Fruit fly (Drosophila melanogaster) whole organism, embryonic: Measurements from ENCODE around the gene mld.

Experiments
- CG10462 ChIP-seq: fragments of 200-800 bp; sonication (Bioruptor generic); optimal IDR thresholded peaks from 2 replicates; lab custom pipeline; 2016; ENCODE audit warnings: missing biosample characterization, missing genetic modification characterization
- CG10565 ChIP-seq: fragments of 200-800 bp; sonication (Bioruptor generic); optimal IDR thresholded peaks from 3 replicates; lab custom pipeline; 2016; ENCODE audit warnings: missing biosample characterization, mild to moderate bottlenecking, missing genetic modification characterization
- CG10979 ChIP-seq: fragments of 200-800 bp; sonication (Bioruptor generic); optimal IDR thresholded peaks from 2 replicates; lab custom pipeline; 2018; ENCODE audit warnings: missing biosample characterization, mild to moderate bottlenecking, missing genetic modification characterization, moderate library complexity
- CG11085 ChIP-seq: fragments of 200-800 bp; sonication (Bioruptor generic); IDR thresholded peaks from 2 replicates; pipeline ENCODE4 v1.3.6; 2022; ENCODE audit warnings: missing biosample characterization, missing genetic modification characterization
- CG13296 ChIP-seq: fragments of 200-800 bp; sonication (Bioruptor generic); optimal IDR thresholded peaks from 3 replicates; lab custom pipeline; 2018; ENCODE audit warnings: missing biosample characterization, mild to moderate bottlenecking, missing genetic modification characterization
- CG14014 ChIP-seq: fragments of 200-800 bp; sonication (Bioruptor generic); IDR thresholded peaks from 2 replicates; pipeline ENCODE4 v1.3.6; 2022; ENCODE audit warnings: missing biosample characterization, missing genetic modification characterization
- CG15601 ChIP-seq: fragments of 200-800 bp; sonication (Bioruptor generic); optimal IDR thresholded peaks from 3 replicates; lab custom pipeline; 2019; ENCODE audit warnings: missing biosample characterization, mild to moderate bottlenecking, missing genetic modification characterization, moderate library complexity
- CG16779 ChIP-seq: fragments of 200-800 bp; sonication (Bioruptor generic); IDR thresholded peaks from 2 replicates; pipeline ENCODE4 v1.3.6; 2022; ENCODE audit warnings: missing biosample characterization, missing genetic modification characterization
- CG17912 ChIP-seq: fragments of 200-800 bp; sonication (Bioruptor generic); optimal IDR thresholded peaks from 2 replicates; lab custom pipeline; 2018; ENCODE audit warnings: missing biosample characterization, mild to moderate bottlenecking, missing genetic modification characterization
- CG1832 ChIP-seq: fragments of 200-800 bp; sonication (Bioruptor generic); optimal IDR thresholded peaks from 2 replicates; lab custom pipeline; 2017; ENCODE audit warnings: missing biosample characterization, mild to moderate bottlenecking, missing genetic modification characterization, inconsistent platforms
- CG30020 ChIP-seq: fragments of 200-800 bp; optimal IDR thresholded peaks from 2 replicates; lab custom pipeline; 2019; ENCODE audit warnings: missing biosample characterization, mild to moderate bottlenecking, missing genetic modification characterization, moderate library complexity
- CG3163 ChIP-seq: fragments of 200-800 bp; sonication (Bioruptor generic); optimal IDR thresholded peaks from 3 replicates; lab custom pipeline; 2016; ENCODE audit warnings: missing biosample characterization, missing genetic modification characterization
- CG3847 ChIP-seq: fragments of 200-800 bp; sonication (Bioruptor generic); IDR thresholded peaks from 2 replicates; pipeline ENCODE4 v1.3.6; 2022; ENCODE audit warnings: missing biosample characterization, missing genetic modification characterization
- CG4282 ChIP-seq: fragments of 200-800 bp; sonication (Bioruptor generic); optimal IDR thresholded peaks from 2 replicates; lab custom pipeline; 2016; ENCODE audit warnings: missing biosample characterization, missing genetic modification characterization
- CG5953 ChIP-seq: fragments of 200-800 bp; sonication (Bioruptor generic); IDR thresholded peaks from 2 replicates; pipeline ENCODE4 v1.3.6; 2022; ENCODE audit warnings: missing biosample characterization, missing genetic modification characterization
- CG6683 ChIP-seq: fragments of 200-800 bp; sonication (Bioruptor generic); optimal IDR thresholded peaks from 2 replicates; lab custom pipeline; 2017; ENCODE audit warnings: missing biosample characterization, mild to moderate bottlenecking, missing genetic modification characterization, missing genetic modification reagents
- CG6854 ChIP-seq: fragments of 200-800 bp; sonication (Bioruptor generic); optimal IDR thresholded peaks from 3 replicates; lab custom pipeline; 2017; ENCODE audit warnings: missing biosample characterization, mild to moderate bottlenecking, missing genetic modification characterization
- CG8388 ChIP-seq: fragments of 200-800 bp; sonication (Bioruptor generic); optimal IDR thresholded peaks from 2 replicates; lab custom pipeline; 2019; ENCODE audit warnings: missing biosample characterization, mild to moderate bottlenecking, missing genetic modification characterization, moderate library complexity
- CG8478 ChIP-seq: fragments of >200 bp; optimal IDR thresholded peaks from 2 replicates; lab custom pipeline; 2018
- Fer1 ChIP-seq: fragments of 200-800 bp; sonication (Bioruptor generic); optimal IDR thresholded peaks from 2 replicates; lab custom pipeline; 2017; ENCODE audit warnings: missing biosample characterization, mild to moderate bottlenecking, missing genetic modification characterization
- Hr39 ChIP-seq: fragments of >200 bp; optimal IDR thresholded peaks from 2 replicates; lab custom pipeline; 2017
- Meics ChIP-seq: fragments of 200-800 bp; sonication (Bioruptor generic); optimal IDR thresholded peaks from 2 replicates; lab custom pipeline; 2017; ENCODE audit warnings: missing biosample characterization, mild to moderate bottlenecking, missing genetic modification characterization
- Poxn ChIP-seq: fragments of 200-800 bp; sonication (Bioruptor generic); IDR thresholded peaks from 2 replicates; pipeline ENCODE4 v1.3.6; 2022; ENCODE audit warnings: missing biosample characterization, missing genetic modification characterization
- Six4 ChIP-seq: fragments of 200-800 bp; sonication (Bioruptor generic); optimal IDR thresholded peaks from 2 replicates; lab custom pipeline; 2016; ENCODE audit warnings: missing biosample characterization, missing genetic modification characterization
- Sox100B ChIP-seq: fragments of 200-800 bp; sonication (Bioruptor generic); optimal IDR thresholded peaks from 3 replicates; lab custom pipeline; 2018; ENCODE audit warnings: missing biosample characterization, mild to moderate bottlenecking, missing genetic modification characterization
- Spps ChIP-seq: fragments of 200-800 bp; sonication (Bioruptor generic); optimal IDR thresholded peaks from 2 replicates; lab custom pipeline; 2018; ENCODE audit warnings: missing biosample characterization, mild to moderate bottlenecking, missing genetic modification characterization
- Ssrp ChIP-seq: fragments of 200-800 bp; sonication (Bioruptor generic); optimal IDR thresholded peaks from 2 replicates; lab custom pipeline; 2018; ENCODE audit warnings: missing biosample characterization, mild to moderate bottlenecking, missing genetic modification characterization, moderate library complexity
- Stat92E ChIP-seq, 3 experiments: fragments of >200 bp in 2 of 3; fragments of 200-800 bp in 1 of 3; sonication (Bioruptor generic) in 1 of 3; optimal IDR thresholded peaks; 2 replicates each; lab custom pipeline; 2017 to 2019; ENCODE audit warnings: missing biosample characterization in 3 of 3, missing genetic modification characterization in 3 of 3, mild to moderate bottlenecking in 1 of 3, moderate library complexity in 1 of 3
- bcd ChIP-seq: fragments of 200-800 bp; sonication (Bioruptor generic); optimal IDR thresholded peaks from 2 replicates; lab custom pipeline; 2017; ENCODE audit warnings: missing biosample characterization, mild to moderate bottlenecking, missing genetic modification characterization
- chinmo ChIP-seq: fragments of 200-800 bp; sonication (Bioruptor generic); IDR thresholded peaks from 4 replicates; pipeline ENCODE4 v1.3.6; 2022; ENCODE audit warnings: missing biosample characterization, missing genetic modification characterization; ENCODE audit not compliant: partially characterized antibody
- croc ChIP-seq: fragments of 200-800 bp; sonication (Bioruptor generic); conservative IDR thresholded peaks from 3 replicates; pipeline ENCODE4 v1.3.6; 2022; ENCODE audit warnings: missing biosample characterization, missing genetic modification characterization
- dmrt99B ChIP-seq: fragments of 200-800 bp; sonication (Bioruptor generic); optimal IDR thresholded peaks from 2 replicates; lab custom pipeline; 2018; ENCODE audit warnings: missing biosample characterization, mild to moderate bottlenecking, missing genetic modification characterization, moderate library complexity
- gem ChIP-seq: fragments of 200-800 bp; sonication (Bioruptor generic); optimal IDR thresholded peaks from 2 replicates; lab custom pipeline; 2019; ENCODE audit warnings: missing biosample characterization, mild to moderate bottlenecking, missing genetic modification characterization, moderate library complexity
- ham ChIP-seq: fragments of 200-800 bp; sonication (Bioruptor generic); IDR thresholded peaks from 2 replicates; pipeline ENCODE4 v1.3.6; 2022; ENCODE audit warnings: missing biosample characterization, missing genetic modification characterization
- hkb ChIP-seq, 2 experiments: fragments of 200-800 bp in 1 of 2; fragments of >200 bp in 1 of 2; sonication (Bioruptor generic) in 1 of 2; IDR thresholded peaks in 1 of 2; optimal IDR thresholded peaks in 1 of 2; 2 replicates each; pipeline versions ENCODE4 v1.3.6 to Lab custom; 2017 to 2022; ENCODE audit warnings: missing biosample characterization in 1 of 2, missing genetic modification characterization in 1 of 2
- klu ChIP-seq: fragments of 200-800 bp; sonication (Bioruptor generic); IDR thresholded peaks from 2 replicates; pipeline ENCODE4 v1.3.6; 2022; ENCODE audit warnings: missing biosample characterization, missing genetic modification characterization
- nom ChIP-seq: fragments of 200-800 bp; sonication (Bioruptor generic); optimal IDR thresholded peaks from 2 replicates; lab custom pipeline; 2017; ENCODE audit warnings: missing biosample characterization, missing genetic modification characterization, mild to moderate bottlenecking, moderate library complexity, missing genetic modification reagents
- odd ChIP-seq: fragments of 200-800 bp; sonication (Bioruptor generic); optimal IDR thresholded peaks from 2 replicates; lab custom pipeline; 2017; ENCODE audit warnings: missing biosample characterization, mild to moderate bottlenecking, missing genetic modification characterization
- psq ChIP-seq: fragments of 200-800 bp; sonication (Bioruptor generic); optimal IDR thresholded peaks from 2 replicates; lab custom pipeline; 2017; ENCODE audit warnings: missing biosample characterization, missing genetic modification characterization
- pum ChIP-seq: fragments of 200-800 bp; sonication (Bioruptor generic); optimal IDR thresholded peaks from 2 replicates; lab custom pipeline; 2016; ENCODE audit warnings: missing biosample characterization, missing genetic modification characterization
- repo ChIP-seq: fragments of 200-800 bp; sonication (Bioruptor generic); optimal IDR thresholded peaks from 2 replicates; lab custom pipeline; 2016; ENCODE audit warnings: missing biosample characterization, missing genetic modification characterization
- rib ChIP-seq: fragments of 200-800 bp; sonication (Bioruptor generic); IDR thresholded peaks from 2 replicates; pipeline ENCODE4 v1.3.6; 2022; ENCODE audit warnings: missing biosample characterization, missing genetic modification characterization
- seq ChIP-seq: fragments of 200-800 bp; sonication (Bioruptor generic); IDR thresholded peaks from 2 replicates; pipeline ENCODE4 v1.3.6; 2022; ENCODE audit warnings: missing biosample characterization, missing genetic modification characterization
- sim ChIP-seq: fragments of 200-800 bp; sonication (Bioruptor generic); IDR thresholded peaks from 2 replicates; pipeline ENCODE4 v1.3.6; 2022; ENCODE audit warnings: missing biosample characterization, missing genetic modification characterization
- sisA ChIP-seq: fragments of 200-800 bp; sonication (Bioruptor generic); IDR thresholded peaks from 2 replicates; pipeline ENCODE4 v1.3.6; 2022; ENCODE audit warnings: missing biosample characterization, missing genetic modification characterization
- slou ChIP-seq: fragments of 200-800 bp; sonication (Bioruptor generic); optimal IDR thresholded peaks from 3 replicates; lab custom pipeline; 2016; ENCODE audit warnings: missing biosample characterization, missing genetic modification characterization
- ttk ChIP-seq: fragments of 200-800 bp; sonication (Bioruptor generic); IDR thresholded peaks from 2 replicates; pipeline ENCODE4 v2.1.2; 2022; ENCODE audit warnings: missing biosample characterization, missing genetic modification characterization
- twi ChIP-seq: fragments of 200-800 bp; optimal IDR thresholded peaks from 2 replicates; lab custom pipeline; 2019; ENCODE audit warnings: missing biosample characterization, mild to moderate bottlenecking, missing genetic modification characterization, moderate library complexity
- tx ChIP-seq: fragments of 200-800 bp; sonication (Bioruptor generic); optimal IDR thresholded peaks from 2 replicates; lab custom pipeline; 2016; ENCODE audit warnings: missing biosample characterization, missing genetic modification characterization
- wdn ChIP-seq: fragments of 200-800 bp; sonication (Bioruptor generic); IDR thresholded peaks from 2 replicates; pipeline ENCODE4 v1.3.6; 2022; ENCODE audit warnings: missing biosample characterization, missing genetic modification characterization
- zen2 ChIP-seq: fragments of 200-800 bp; sonication (Bioruptor generic); IDR thresholded peaks from 3 replicates; pipeline ENCODE4 v1.3.6; 2022; ENCODE audit warnings: missing biosample characterization, missing genetic modification characterization; ENCODE audit not compliant: partially characterized antibody

mld gene

dm6 chr3R:24567427-24567771, 18.1 kb upstream of the mld start (continued):
- TF ChIP-seq CG6854 (peak; percentile 79), CG3847 (GFP tag; lab: Robert Waterston, UW) (peak; percentile 78), Hr39 (no peak), zen2 (GFP tag; lab: Robert Waterston, UW) (no peak), CG16779 (GFP tag; lab: Robert Waterston, UW) (peak; percentile 75), croc (peak; percentile 62), dmrt99B (tag; lab: Kevin White, UChicago) (peak; percentile 90), odd (peak; percentile 75), CG17912 (GFP tag; lab: Kevin White, UChicago) (peak; percentile 60), sim (GFP tag; lab: Robert Waterston, UW) (peak; percentile 75; the same call in 1 of the 2 replicates), hkb (optimal IDR thresholded peaks at IDR 0.05; lab: Kevin White, UChicago) (no peak), hkb (GFP tag; IDR thresholded peaks at IDR 0.05; lab: Robert Waterston, UW) (peak; percentile 94), CG30020 (tag; lab: Kevin White, UChicago) (peak; percentile 24), sisA (GFP tag; lab: Robert Waterston, UW) (peak; percentile 90), Sox100B (GFP tag; lab: Kevin White, UChicago) (peak; percentile 74), CG13296 (peak; percentile 78), Ssrp (tag; lab: Kevin White, UChicago) (peak; percentile 83), Spps (peak; percentile 26), Poxn (GFP tag; lab: Robert Waterston, UW) (no peak; the same call in none of the 2 replicates), Meics (GFP tag; lab: Kevin White, UChicago) (peak; percentile 90), CG8388 (GFP tag; lab: Kevin White, UChicago) (peak; percentile 82), CG5953 (GFP tag; lab: Robert Waterston, UW) (peak; percentile 77), Stat92E (GFP tag; optimal IDR thresholded peaks at IDR 0.05; lab: Kevin White, UChicago) (no peak), Six4 (GFP tag; lab: Kevin White, UChicago) (peak; percentile 71), CG10565 (GFP tag; lab: Kevin White, UChicago) (peak; percentile 30), psq (GFP tag; lab: Kevin White, UChicago) (peak; percentile 77), CG8478 (no peak), slou (GFP tag; lab: Kevin White, UChicago) (peak; percentile 81), CG3163 (GFP tag; lab: Kevin White, UChicago) (peak; percentile 74), pum (GFP tag; lab: Kevin White, UChicago) (peak; percentile 87), rib (GFP tag; lab: Robert Waterston, UW) (peak; percentile 85), tx (GFP tag; lab: Kevin White, UChicago) (peak; percentile 87), gem (tag; lab: Kevin White, UChicago) (peak; percentile 92), CG11085 (peak; percentile 71), CG10979 (peak; percentile 76), nom (GFP tag; lab: Kevin White, UChicago) (no peak), CG15601 (peak; percentile 73), CG10462 (GFP tag; lab: Kevin White, UChicago) (peak; percentile 63), klu (GFP tag; lab: Robert Waterston, UW) (peak; percentile 76), ham (GFP tag; lab: Robert Waterston, UW) (peak; percentile 69; the same call in 1 of the 2 replicates), CG14014 (GFP tag; lab: Robert Waterston, UW) (peak; percentile 85), bcd (peak; percentile 82), CG1832 (GFP tag; lab: Kevin White, UChicago) (no peak), wdn (GFP tag; lab: Robert Waterston, UW) (peak; percentile 78), repo (peak; percentile 76), ttk (GFP tag; lab: Robert Waterston, UW) (peak; percentile 86), Fer1 (peak; percentile 82), twi (tag; lab: Kevin White, UChicago) (peak; percentile 60), CG6683 (peak; percentile 64), CG4282 (peak; percentile 67), chinmo (GFP tag; lab: Robert Waterston, UW) (peak; percentile 67; the same call in 1 of the 4 replicates), seq (GFP tag; lab: Robert Waterston, UW) (peak; percentile 85)
